Worm (Caenorhabditis elegans): ENCODE results near the gene hsd-2.

hsd-2 gene

ce11 chrX:4970863-4971345 is 34.1 kb upstream of the hsd-2 start, which contains the start of gene calu-1 (continued):
- TF ChIP-seq R02D3.7 (tag; optimal IDR thresholded peaks at IDR 0.05) = no peak
- TF ChIP-seq egl-27 (tag; optimal IDR thresholded peaks at IDR 0.05) = no peak
- TF ChIP-seq fkh-10 (GFP tag; optimal IDR thresholded peaks at IDR 0.05) = no peak
- peak; percentile 54; the same call in 1 of the 2 replicates for TF ChIP-seq mdt-29 (GFP tag; IDR thresholded peaks at IDR 0.05)
- TF ChIP-seq Y75B8A.6 (GFP tag; IDR thresholded peaks at IDR 0.05) = no peak
- no peak for TF ChIP-seq lin-13 (GFP tag; optimal IDR thresholded peaks at IDR 0.05)
- TF ChIP-seq dmd-8 (GFP tag; IDR thresholded peaks at IDR 0.05) = no peak
- TF ChIP-seq Y5F2A.4 (GFP tag; optimal IDR thresholded peaks at IDR 0.05) = no peak
- TF ChIP-seq nhr-237 (tag; optimal IDR thresholded peaks at IDR 0.05) = no peak
- TF ChIP-seq dmd-6 (GFP tag; IDR thresholded peaks at IDR 0.05) = peak; percentile 94
- no peak for TF ChIP-seq mxl-2 (GFP tag; conservative IDR thresholded peaks at IDR 0.05)
- no peak for TF ChIP-seq jun-1 (tag; optimal IDR thresholded peaks at IDR 0.05)
- no peak for TF ChIP-seq rbr-2 (tag; optimal IDR thresholded peaks at IDR 0.05)
- TF ChIP-seq pha-4 (GFP tag; IDR thresholded peaks at IDR 0.05) = peak; percentile 53; the same call in 1 of the 2 replicates
- no peak for TF ChIP-seq pha-4 (tag; optimal IDR thresholded peaks at IDR 0.05)
- TF ChIP-seq skn-1 (tag; optimal IDR thresholded peaks at IDR 0.05) = no peak
- TF ChIP-seq mdl-1 (tag; optimal IDR thresholded peaks at IDR 0.05) = no peak
- TF ChIP-seq nhr-41 (GFP tag; IDR thresholded peaks at IDR 0.05) = no peak
- no peak for TF ChIP-seq F26F4.8 (GFP tag; conservative IDR thresholded peaks at IDR 0.05)
- 0 out of 2 replicates have a peak, but pooled peaks have one; percentile 32 for TF ChIP-seq php-3 (GFP tag; IDR thresholded peaks at IDR 0.05)
- no peak for TF ChIP-seq ctbp-1 (GFP tag; IDR thresholded peaks at IDR 0.05)
- no peak for TF ChIP-seq ceh-28 (tag; optimal IDR thresholded peaks at IDR 0.05)
- TF ChIP-seq dmd-9 (GFP tag; IDR thresholded peaks at IDR 0.05) = no peak
- no peak for TF ChIP-seq zag-1 (tag; optimal IDR thresholded peaks at IDR 0.05)
- TF ChIP-seq zip-2 (tag; optimal IDR thresholded peaks at IDR 0.05) = no peak
- no peak for TF ChIP-seq spr-1 (tag; optimal IDR thresholded peaks at IDR 0.05)
- TF ChIP-seq spr-3 (GFP tag; optimal IDR thresholded peaks at IDR 0.05) = no peak
- no peak for TF ChIP-seq nhr-48 (tag; optimal IDR thresholded peaks at IDR 0.05)
- no peak for TF ChIP-seq lir-3 (tag; optimal IDR thresholded peaks at IDR 0.05)
- no peak for TF ChIP-seq mxl-3 (GFP tag; optimal IDR thresholded peaks at IDR 0.05)
- TF ChIP-seq unc-62 (GFP tag; optimal IDR thresholded peaks at IDR 0.05 in 1 of 2) = peak; percentile 12 to 36
- no peak for TF ChIP-seq unc-62 (tag; optimal IDR thresholded peaks at IDR 0.05)
- peak; percentile 39; the same call in 1 of the 2 replicates for TF ChIP-seq lin-1 (GFP tag; IDR thresholded peaks at IDR 0.05)
- peak; percentile 6 for TF ChIP-seq dve-1 (tag; optimal IDR thresholded peaks at IDR 0.05; ENCODE audit: insufficient read depth)
- TF ChIP-seq nhr-25 (tag; optimal IDR thresholded peaks at IDR 0.05; ENCODE audit: borderline replicate concordance, insufficient read depth) = no peak
- TF ChIP-seq hmg-1.1 (GFP tag; IDR thresholded peaks at IDR 0.05) = no peak
- no peak for TF ChIP-seq Y105C5A.15 (GFP tag; IDR thresholded peaks at IDR 0.05)
- TF ChIP-seq egl-43 (GFP tag; IDR thresholded peaks at IDR 0.05) = no peak
- TF ChIP-seq F44E2.7 (GFP tag; IDR thresholded peaks at IDR 0.05) = no peak
- no peak for TF ChIP-seq zip-11 (GFP tag; IDR thresholded peaks at IDR 0.05)
- TF ChIP-seq unc-39 (tag; optimal IDR thresholded peaks at IDR 0.05) = no peak
- TF ChIP-seq attf-4 (tag; optimal IDR thresholded peaks at IDR 0.05) = no peak
- no peak for TF ChIP-seq lsy-2 (tag; optimal IDR thresholded peaks at IDR 0.05)
- no peak for TF ChIP-seq nhr-28 (tag; optimal IDR thresholded peaks at IDR 0.05)
- TF ChIP-seq fos-1 (tag; optimal IDR thresholded peaks at IDR 0.05) = no peak
- no peak for TF ChIP-seq daf-19 (GFP tag; conservative IDR thresholded peaks at IDR 0.05)
- no peak for TF ChIP-seq madf-9 (GFP tag; conservative IDR thresholded peaks at IDR 0.05)
- TF ChIP-seq tra-1 (GFP tag; IDR thresholded peaks at IDR 0.05) = peak; percentile 95
- no peak for TF ChIP-seq mep-1 (tag; optimal IDR thresholded peaks at IDR 0.05)
- TF ChIP-seq lin-29 (GFP tag; IDR thresholded peaks at IDR 0.05) = no peak
- no peak for TF ChIP-seq nhr-102 (tag; optimal IDR thresholded peaks at IDR 0.05)
- no peak for TF ChIP-seq lim-7 (GFP tag; IDR thresholded peaks at IDR 0.05)
